Worm (Caenorhabditis elegans) whole organism, L4 larva: ENCODE measurements around the gene Y10G11A.1.

Experiments used
- F37D6.2 ChIP-seq: sonication (generic microtip); optimal IDR thresholded peaks from 2 replicates; lab custom pipeline; 2016; ENCODE audit warnings: mild to moderate bottlenecking, missing genetic modification characterization, missing compliant biosample characterization
- Y105C5A.15 ChIP-seq: fragments of 200-800 bp; sonication (Bioruptor generic); IDR thresholded peaks from 2 replicates; pipeline ENCODE4 v1.3.6; 2022; ENCODE audit warnings: missing genetic modification characterization, missing compliant biosample characterization
- aha-1 ChIP-seq: fragments of 150-350 bp; peaks from one replicate; lab custom pipeline; 2014; ENCODE audit warnings: missing biosample characterization, missing genetic modification characterization
- lin-13 ChIP-seq: fragments of 150-350 bp; optimal IDR thresholded peaks from 2 replicates; lab custom pipeline; 2014; ENCODE audit warnings: missing biosample characterization, missing genetic modification reagents, missing genetic modification characterization
- lin-15B ChIP-seq: fragments of 150-350 bp; sonication (generic microtip); optimal IDR thresholded peaks from 3 replicates; lab custom pipeline; 2014; ENCODE audit warnings: missing biosample characterization, missing genetic modification characterization
- lsy-2 ChIP-seq, 2 experiments: fragments of 150-350 bp in 1 of 2; sonication (generic microtip) in 1 of 2; optimal IDR thresholded peaks; 2 replicates each; lab custom pipeline; 2014 to 2017; ENCODE audit warnings: missing biosample characterization in 2 of 2, missing genetic modification characterization in 2 of 2
- nhr-76 ChIP-seq: fragments of 150-350 bp; optimal IDR thresholded peaks from 2 replicates; lab custom pipeline; 2014; ENCODE audit warnings: missing biosample characterization, missing genetic modification characterization
- nhr-77 ChIP-seq: fragments of 150-350 bp; optimal IDR thresholded peaks from 2 replicates; lab custom pipeline; 2014; ENCODE audit warnings: missing biosample characterization, missing genetic modification characterization
- snpc-4 ChIP-seq: fragments of 150-350 bp; optimal IDR thresholded peaks from 2 replicates; lab custom pipeline; 2014; ENCODE audit warnings: missing biosample characterization, missing genetic modification characterization
- unc-130 ChIP-seq: sonication (generic microtip); optimal IDR thresholded peaks from 2 replicates; lab custom pipeline; 2016; ENCODE audit warnings: missing genetic modification reagents, missing genetic modification characterization, missing compliant biosample characterization

DNA sequence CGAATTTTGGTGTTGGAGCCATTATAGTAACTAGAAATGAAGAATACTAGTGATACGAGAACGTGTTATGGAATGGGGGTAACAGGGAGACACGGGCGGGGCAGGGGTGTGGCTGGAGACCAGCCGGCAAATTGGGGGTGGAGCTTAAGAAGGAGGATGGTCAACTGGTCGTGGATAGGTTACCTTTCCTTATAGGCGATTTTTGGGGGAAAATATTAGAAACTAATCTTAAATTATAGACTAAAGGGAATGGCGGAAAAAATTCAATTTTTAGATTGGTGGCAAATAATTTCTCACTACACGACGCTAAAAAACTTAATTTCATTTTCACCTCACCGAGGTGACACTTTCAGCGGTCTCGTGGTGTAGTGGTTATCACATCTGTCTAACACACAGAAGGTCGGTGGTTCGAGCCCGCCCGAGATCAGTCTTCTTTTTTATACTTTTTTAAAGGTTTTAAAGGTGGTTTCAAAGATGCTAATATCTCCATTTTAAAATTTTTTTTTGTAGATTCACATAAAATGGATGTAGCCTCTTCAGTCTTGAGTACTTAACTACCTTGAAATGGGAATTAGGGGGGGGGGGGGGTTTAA is 24.6 kb upstream of the Y10G11A.1 start, which contains the start of gene Y65A5A.1:
- 0 out of 2 replicates have a peak, but pooled peaks have one; percentile 29 for TF ChIP-seq Y105C5A.15 (GFP tag; lab: Robert Waterston, UW)
- TF ChIP-seq F37D6.2 (tag; lab: Kevin White, UChicago): no peak
- TF ChIP-seq lin-15B (tag; lab: Kevin White, UChicago): no peak
- no peak for TF ChIP-seq nhr-77 (tag; lab: Kevin White, UChicago)
- TF ChIP-seq snpc-4 (tag; lab: Kevin White, UChicago): no peak
- peak; percentile 12 for TF ChIP-seq lin-13 (GFP tag; lab: Kevin White, UChicago)
- TF ChIP-seq nhr-76 (tag; lab: Kevin White, UChicago): no peak
- TF ChIP-seq unc-130: no peak
- TF ChIP-seq aha-1: peak; percentile 73
- peak in 1 of 2 experiments; percentile 3 for TF ChIP-seq lsy-2 (tag; optimal IDR thresholded peaks at IDR 0.05; lab: Kevin White, UChicago)
